Fruit fly (Drosophila melanogaster) whole organism, embryonic: ENCODE results near the gene CG10214.

Experiments used
- Atf-2 ChIP-seq: fragments of 200-800 bp; sonication (Bioruptor generic); optimal IDR thresholded peaks from 2 replicates; lab custom pipeline; 2016; ENCODE audit warnings: missing biosample characterization, missing genetic modification characterization
- BtbVII ChIP-seq: fragments of 200-800 bp; sonication (Bioruptor generic); optimal IDR thresholded peaks from 3 replicates; lab custom pipeline; 2017; ENCODE audit warnings: missing biosample characterization, mild to moderate bottlenecking, missing genetic modification characterization
- CG10147 ChIP-seq: fragments of 200-800 bp; sonication (Bioruptor generic); optimal IDR thresholded peaks from 2 replicates; lab custom pipeline; 2019; ENCODE audit warnings: missing biosample characterization, mild to moderate bottlenecking, missing genetic modification characterization, moderate library complexity
- CG12942 ChIP-seq: fragments of 200-800 bp; sonication (Bioruptor generic); optimal IDR thresholded peaks from 3 replicates; lab custom pipeline; 2016; ENCODE audit warnings: missing biosample characterization, missing genetic modification characterization
- CG13287 ChIP-seq: fragments of 200-800 bp; sonication (Bioruptor generic); IDR thresholded peaks from 2 replicates; pipeline ENCODE4 v1.3.6; 2022; ENCODE audit warnings: missing biosample characterization, missing genetic modification characterization; ENCODE audit not compliant: partially characterized antibody
- CG13624 ChIP-seq: fragments of 200-800 bp; sonication (Bioruptor generic); optimal IDR thresholded peaks from 2 replicates; lab custom pipeline; 2016; ENCODE audit warnings: missing biosample characterization, missing genetic modification characterization
- CG17359 ChIP-seq: fragments of 200-800 bp; sonication (Bioruptor generic); optimal IDR thresholded peaks from 3 replicates; lab custom pipeline; 2018; ENCODE audit warnings: missing biosample characterization, mild to moderate bottlenecking, missing genetic modification characterization, moderate library complexity
- CG17568 ChIP-seq: fragments of 200-800 bp; sonication (Bioruptor generic); optimal IDR thresholded peaks from 2 replicates; lab custom pipeline; 2018; ENCODE audit warnings: missing biosample characterization, mild to moderate bottlenecking, missing genetic modification characterization, moderate library complexity
- CG2116 ChIP-seq: fragments of 200-800 bp; sonication (Bioruptor generic); optimal IDR thresholded peaks from 3 replicates; lab custom pipeline; 2018; ENCODE audit warnings: missing biosample characterization, mild to moderate bottlenecking, missing genetic modification characterization
- CG2202 ChIP-seq: fragments of 200-800 bp; sonication (Bioruptor generic); optimal IDR thresholded peaks from 2 replicates; lab custom pipeline; 2018; ENCODE audit warnings: missing biosample characterization, mild to moderate bottlenecking, missing genetic modification characterization
- CG31441 ChIP-seq: fragments of 200-800 bp; sonication (Bioruptor generic); IDR thresholded peaks from 2 replicates; pipeline ENCODE4 v1.3.6; 2022; ENCODE audit warnings: missing biosample characterization, missing genetic modification characterization
- CG3163 ChIP-seq: fragments of 200-800 bp; sonication (Bioruptor generic); optimal IDR thresholded peaks from 3 replicates; lab custom pipeline; 2016; ENCODE audit warnings: missing biosample characterization, missing genetic modification characterization
- CG34224 ChIP-seq: fragments of 200-800 bp; sonication (Bioruptor generic); IDR thresholded peaks from 3 replicates; pipeline ENCODE4 v1.3.6; 2022; ENCODE audit warnings: missing biosample characterization, missing genetic modification characterization; ENCODE audit not compliant: partially characterized antibody
- CG4360 ChIP-seq: fragments of 200-800 bp; sonication (Bioruptor generic); IDR thresholded peaks from 2 replicates; pipeline ENCODE4 v1.3.6; 2022; ENCODE audit warnings: missing biosample characterization, missing genetic modification characterization
- CG4424 ChIP-seq: fragments of 200-800 bp; sonication (Bioruptor generic); optimal IDR thresholded peaks from 3 replicates; lab custom pipeline; 2016; ENCODE audit warnings: missing biosample characterization, missing genetic modification characterization
- CG7839 ChIP-seq: fragments of 200-800 bp; sonication (Bioruptor generic); optimal IDR thresholded peaks from 3 replicates; lab custom pipeline; 2018; ENCODE audit warnings: missing biosample characterization, mild to moderate bottlenecking, missing genetic modification characterization, moderate library complexity
- CG8944 ChIP-seq: fragments of 200-800 bp; sonication (Bioruptor generic); optimal IDR thresholded peaks from 3 replicates; lab custom pipeline; 2016; ENCODE audit warnings: missing biosample characterization, missing genetic modification characterization
- Dref ChIP-seq: fragments of 200-800 bp; sonication (Bioruptor generic); IDR thresholded peaks from 2 replicates; pipeline ENCODE4 v1.3.6; 2022; ENCODE audit warnings: missing biosample characterization, missing genetic modification characterization
- ERR ChIP-seq: fragments of 200-800 bp; sonication (Bioruptor generic); optimal IDR thresholded peaks from 2 replicates; lab custom pipeline; 2016; ENCODE audit warnings: missing biosample characterization, missing genetic modification characterization
- Ets97D ChIP-seq: fragments of 200-800 bp; sonication (Bioruptor generic); optimal IDR thresholded peaks from 3 replicates; lab custom pipeline; 2016; ENCODE audit warnings: missing biosample characterization, missing genetic modification characterization
- Fer2 ChIP-seq: fragments of 200-800 bp; sonication (Bioruptor generic); optimal IDR thresholded peaks from 2 replicates; lab custom pipeline; 2018; ENCODE audit warnings: missing biosample characterization, mild to moderate bottlenecking, missing genetic modification characterization, moderate library complexity
- HmgD ChIP-seq: fragments of 200-800 bp; sonication (Bioruptor generic); optimal IDR thresholded peaks from 3 replicates; lab custom pipeline; 2016; ENCODE audit warnings: missing biosample characterization, missing genetic modification characterization
- Hr39 ChIP-seq: fragments of >200 bp; optimal IDR thresholded peaks from 2 replicates; lab custom pipeline; 2017
- MESR4 ChIP-seq: fragments of 200-800 bp; sonication (Bioruptor generic); optimal IDR thresholded peaks from 2 replicates; lab custom pipeline; 2018; ENCODE audit warnings: missing biosample characterization, mild to moderate bottlenecking, missing genetic modification characterization, moderate library complexity
- Max ChIP-seq: fragments of 200-800 bp; sonication (Bioruptor generic); optimal IDR thresholded peaks from 2 replicates; lab custom pipeline; 2016; ENCODE audit warnings: missing biosample characterization, mild to moderate bottlenecking, missing genetic modification characterization
- NK7.1 ChIP-seq: fragments of 200-800 bp; sonication (Bioruptor generic); optimal IDR thresholded peaks from 3 replicates; lab custom pipeline; 2016; ENCODE audit warnings: missing biosample characterization, missing genetic modification characterization
- Oaz ChIP-seq: fragments of 200-800 bp; sonication (Bioruptor generic); IDR thresholded peaks from 2 replicates; pipeline ENCODE4 v1.3.6; 2022; ENCODE audit warnings: missing biosample characterization, missing genetic modification characterization
- Opbp ChIP-seq: fragments of 200-800 bp; sonication (Bioruptor generic); IDR thresholded peaks from 3 replicates; pipeline ENCODE4 v1.3.6; 2022; ENCODE audit warnings: missing biosample characterization, missing genetic modification characterization; ENCODE audit not compliant: partially characterized antibody
- PHDP ChIP-seq: fragments of 200-800 bp; sonication (Bioruptor generic); optimal IDR thresholded peaks from 3 replicates; lab custom pipeline; 2018; ENCODE audit warnings: missing biosample characterization, mild to moderate bottlenecking, missing genetic modification characterization, moderate library complexity
- Poxn ChIP-seq: fragments of 200-800 bp; sonication (Bioruptor generic); IDR thresholded peaks from 2 replicates; pipeline ENCODE4 v1.3.6; 2022; ENCODE audit warnings: missing biosample characterization, missing genetic modification characterization
- Spps ChIP-seq: fragments of 200-800 bp; sonication (Bioruptor generic); optimal IDR thresholded peaks from 2 replicates; lab custom pipeline; 2018; ENCODE audit warnings: missing biosample characterization, mild to moderate bottlenecking, missing genetic modification characterization
- TFAM ChIP-seq: fragments of 200-800 bp; sonication (Bioruptor generic); optimal IDR thresholded peaks from 2 replicates; lab custom pipeline; 2017; ENCODE audit warnings: missing biosample characterization, missing genetic modification characterization, inconsistent platforms
- aop ChIP-seq: fragments of 200-800 bp; sonication (Bioruptor generic); IDR thresholded peaks from 2 replicates; pipeline ENCODE4 v1.3.6; 2022; ENCODE audit warnings: missing biosample characterization, missing genetic modification characterization
- bbx ChIP-seq: fragments of 200-800 bp; sonication (Bioruptor generic); IDR thresholded peaks from 2 replicates; pipeline ENCODE4 v1.3.6; 2022; ENCODE audit warnings: missing biosample characterization, missing genetic modification characterization; ENCODE audit not compliant: partially characterized antibody
- chm ChIP-seq: fragments of 200-800 bp; sonication (Bioruptor generic); IDR thresholded peaks from 2 replicates; pipeline ENCODE4 v1.3.6; 2022; ENCODE audit warnings: missing biosample characterization, missing genetic modification characterization
- ci ChIP-seq: fragments of 200-800 bp; sonication (Bioruptor generic); IDR thresholded peaks from 3 replicates; pipeline ENCODE4 v1.3.6; 2022; ENCODE audit warnings: missing biosample characterization, missing genetic modification characterization
- danr ChIP-seq: fragments of 200-800 bp; sonication (Bioruptor generic); IDR thresholded peaks from 2 replicates; pipeline ENCODE4 v1.3.6; 2022; ENCODE audit warnings: missing biosample characterization, missing genetic modification characterization
- disco-r ChIP-seq: fragments of 200-800 bp; sonication (Bioruptor generic); optimal IDR thresholded peaks from 2 replicates; lab custom pipeline; 2016; ENCODE audit warnings: missing biosample characterization, missing genetic modification characterization
- esg ChIP-seq: fragments of 200-800 bp; sonication (Bioruptor generic); conservative IDR thresholded peaks from 2 replicates; pipeline ENCODE4 v1.3.6; 2022; ENCODE audit warnings: missing biosample characterization, missing genetic modification characterization
- hbn ChIP-seq: fragments of 200-800 bp; sonication (Bioruptor generic); IDR thresholded peaks from 2 replicates; pipeline ENCODE4 v1.3.6; 2022; ENCODE audit warnings: missing biosample characterization, missing genetic modification characterization; ENCODE audit not compliant: partially characterized antibody
- hkb ChIP-seq, 2 experiments: fragments of 200-800 bp in 1 of 2; fragments of >200 bp in 1 of 2; sonication (Bioruptor generic) in 1 of 2; IDR thresholded peaks in 1 of 2; optimal IDR thresholded peaks in 1 of 2; 2 replicates each; pipeline versions ENCODE4 v1.3.6 to Lab custom; 2017 to 2022; ENCODE audit warnings: missing biosample characterization in 1 of 2, missing genetic modification characterization in 1 of 2
- ind ChIP-seq: fragments of 200-800 bp; sonication (Bioruptor generic); optimal IDR thresholded peaks from 3 replicates; lab custom pipeline; 2016; ENCODE audit warnings: missing biosample characterization, missing genetic modification characterization
- inv ChIP-seq: fragments of 200-800 bp; sonication (Bioruptor generic); IDR thresholded peaks from 2 replicates; pipeline ENCODE4 v1.3.6; 2022; ENCODE audit warnings: missing biosample characterization, missing genetic modification characterization; ENCODE audit not compliant: partially characterized antibody
- lab ChIP-seq: fragments of 200-800 bp; sonication (Bioruptor generic); optimal IDR thresholded peaks from 3 replicates; lab custom pipeline; 2017; ENCODE audit warnings: missing biosample characterization, missing genetic modification characterization, mild to moderate bottlenecking, moderate library complexity, missing genetic modification reagents
- slbo ChIP-seq: fragments of 200-800 bp; sonication (Bioruptor generic); IDR thresholded peaks from 2 replicates; pipeline ENCODE4 v1.3.6; 2022; ENCODE audit warnings: missing biosample characterization, missing genetic modification characterization
- stwl ChIP-seq: fragments of 200-800 bp; sonication (Bioruptor generic); optimal IDR thresholded peaks from 3 replicates; lab custom pipeline; 2018; ENCODE audit warnings: missing biosample characterization, mild to moderate bottlenecking, missing genetic modification characterization, moderate library complexity
- tgo ChIP-seq: fragments of 200-800 bp; sonication (Bioruptor generic); IDR thresholded peaks from 3 replicates; pipeline ENCODE4 v1.3.6; 2022; ENCODE audit warnings: missing biosample characterization, missing genetic modification characterization
- tll ChIP-seq, 2 experiments: fragments of 200-800 bp in 1 of 2; fragments of >200 bp in 1 of 2; sonication (Bioruptor generic) in 1 of 2; optimal IDR thresholded peaks; 2 replicates each; lab custom pipeline; 2017 to 2019; ENCODE audit warnings: missing biosample characterization in 2 of 2, missing genetic modification characterization in 2 of 2, mild to moderate bottlenecking in 1 of 2, moderate library complexity in 1 of 2
- vfl ChIP-seq: fragments of 200-800 bp; sonication (Bioruptor generic); optimal IDR thresholded peaks from 2 replicates; lab custom pipeline; 2016; ENCODE audit warnings: missing biosample characterization, missing genetic modification characterization

The CG10214 gene

DNA sequence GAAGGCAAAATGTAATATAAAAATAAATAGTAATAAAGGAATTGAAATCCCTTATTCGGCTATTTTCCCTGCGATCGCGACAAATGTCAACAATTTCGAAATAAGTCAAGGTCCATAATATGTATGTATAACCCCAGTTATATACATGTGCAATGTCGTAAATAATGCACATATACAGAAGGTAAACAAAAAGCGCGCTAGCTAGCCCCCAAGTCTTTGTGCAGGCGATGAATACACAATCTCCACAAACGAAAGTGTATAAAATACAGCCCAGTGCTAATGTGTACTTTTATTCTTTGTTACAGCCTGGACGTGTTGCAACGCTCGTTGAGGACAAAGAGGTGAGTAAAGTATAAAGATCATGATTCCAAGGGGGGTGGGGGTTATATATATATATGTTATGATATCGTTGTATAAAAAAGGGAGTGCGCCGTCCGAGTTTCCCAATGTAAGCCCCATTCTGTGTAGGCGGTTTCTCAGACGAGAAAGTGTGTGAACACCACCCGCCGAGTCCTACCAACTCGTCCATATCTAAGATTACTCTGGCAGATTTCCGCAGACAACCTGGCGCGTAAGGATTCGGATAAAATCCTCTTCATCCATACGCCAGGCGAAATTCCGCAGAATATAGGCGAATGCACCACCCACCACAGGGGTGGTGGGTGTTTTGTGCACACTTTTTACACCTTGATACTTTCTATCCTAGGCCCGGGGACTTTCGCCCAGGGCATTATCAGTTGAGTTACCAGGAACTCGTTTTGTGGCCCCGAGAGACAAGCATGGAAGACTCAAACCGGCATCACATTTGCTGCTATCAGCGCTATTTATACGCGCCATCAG lies 37.4 kb downstream of the CG10214 start (continued):
- TF ChIP-seq Max (GFP tag; lab: Kevin White, UChicago), result no peak
- TF ChIP-seq CG10147, result no peak
- no peak for TF ChIP-seq Ets97D
- no peak for TF ChIP-seq CG7839 (tag; lab: Kevin White, UChicago)
- no peak for TF ChIP-seq ERR (GFP tag; lab: Kevin White, UChicago)
- no peak for TF ChIP-seq CG4424 (GFP tag; lab: Kevin White, UChicago)
- TF ChIP-seq PHDP (tag; lab: Kevin White, UChicago), result peak; percentile 4
- no peak for TF ChIP-seq slbo (GFP tag; lab: Robert Waterston, UW)
- TF ChIP-seq CG8944 (GFP tag; lab: Kevin White, UChicago), result no peak
- peak; percentile 78 for TF ChIP-seq bbx (GFP tag; lab: Robert Waterston, UW)
- TF ChIP-seq CG13287, result peak; percentile 50
- TF ChIP-seq ci (GFP tag; lab: Robert Waterston, UW), result peak; percentile 63; the same call in 2 of the 3 replicates
- no peak for TF ChIP-seq CG12942 (GFP tag; lab: Kevin White, UChicago)
- TF ChIP-seq NK7.1 (GFP tag; lab: Kevin White, UChicago), result no peak
- peak; percentile 21 for TF ChIP-seq CG2202 (tag; lab: Kevin White, UChicago)
- TF ChIP-seq CG17568 (GFP tag; lab: Kevin White, UChicago), result no peak
- 0 out of 2 replicates have a peak, but pooled peaks have one; percentile 25 for TF ChIP-seq CG4360 (GFP tag; lab: Robert Waterston, UW)
- TF ChIP-seq Spps (tag; lab: Kevin White, UChicago), result no peak
- TF ChIP-seq stwl (tag; lab: Kevin White, UChicago), result no peak
- TF ChIP-seq Hr39 (lab: Kevin White, UChicago), result no peak
- no peak for TF ChIP-seq TFAM (GFP tag; lab: Kevin White, UChicago)
- no peak for TF ChIP-seq CG2116
- TF ChIP-seq esg (GFP tag; lab: Robert Waterston, UW), result no peak
- peak; percentile 72 for TF ChIP-seq CG34224
- peak; percentile 45 for TF ChIP-seq inv (GFP tag; lab: Robert Waterston, UW)
- peak; percentile 75 for TF ChIP-seq Opbp
- TF ChIP-seq danr (GFP tag; lab: Robert Waterston, UW), result no peak
- peak; percentile 79 for TF ChIP-seq chm (GFP tag; lab: Robert Waterston, UW)
- TF ChIP-seq CG17359 (tag; lab: Kevin White, UChicago), result no peak
- TF ChIP-seq HmgD (GFP tag; lab: Kevin White, UChicago), result no peak
- TF ChIP-seq hbn (GFP tag; lab: Robert Waterston, UW), result 0 out of 2 replicates have a peak, but pooled peaks have one; percentile 45
- TF ChIP-seq vfl (GFP tag; lab: Kevin White, UChicago), result no peak
- TF ChIP-seq hkb (optimal IDR thresholded peaks at IDR 0.05; lab: Kevin White, UChicago), result no peak
- no peak; the same call in 1 of the 2 replicates for TF ChIP-seq hkb (GFP tag; IDR thresholded peaks at IDR 0.05; lab: Robert Waterston, UW)
- TF ChIP-seq Fer2 (tag; lab: Kevin White, UChicago), result no peak
- no peak for TF ChIP-seq Dref
- no peak for TF ChIP-seq MESR4
- TF ChIP-seq Atf-2 (GFP tag; lab: Kevin White, UChicago), result no peak
- TF ChIP-seq Poxn (GFP tag; lab: Robert Waterston, UW), result no peak
- TF ChIP-seq CG31441 (GFP tag; lab: Robert Waterston, UW), result no peak
- TF ChIP-seq BtbVII, result no peak
- no peak for TF ChIP-seq disco-r (GFP tag; lab: Kevin White, UChicago)
- TF ChIP-seq tgo (GFP tag; lab: Robert Waterston, UW), result no peak
- no peak for TF ChIP-seq tll (GFP tag; optimal IDR thresholded peaks at IDR 0.05; lab: Kevin White, UChicago)
- no peak for TF ChIP-seq lab (GFP tag; lab: Kevin White, UChicago)
- TF ChIP-seq ind (GFP tag; lab: Kevin White, UChicago), result no peak
- TF ChIP-seq CG13624 (GFP tag; lab: Kevin White, UChicago), result no peak
- no peak for TF ChIP-seq aop (GFP tag; lab: Robert Waterston, UW)
- TF ChIP-seq CG3163 (GFP tag; lab: Kevin White, UChicago), result no peak
- TF ChIP-seq Oaz (GFP tag; lab: Robert Waterston, UW), result no peak
